Fruit fly (Drosophila melanogaster) Kc167 (cell line): ENCODE data around the gene RluA-1.

Experiments
- Myc ChIP-seq: fragments of >200 bp; optimal IDR thresholded peaks from 2 replicates; lab custom pipeline; 2017; ENCODE audit warnings: missing external identifiers
- Sin3A ChIP-seq: fragments of >200 bp; optimal IDR thresholded peaks from 2 replicates; lab custom pipeline; 2018; ENCODE audit warnings: missing external identifiers
- h ChIP-seq: fragments of >200 bp; optimal IDR thresholded peaks from 3 replicates; lab custom pipeline; 2018; ENCODE audit warnings: missing external identifiers
- insv ChIP-seq: fragments of >200 bp; optimal IDR thresholded peaks from 3 replicates; lab custom pipeline; 2018; ENCODE audit warnings: missing external identifiers
- psq ChIP-seq: fragments of >200 bp; optimal IDR thresholded peaks from 2 replicates; lab custom pipeline; 2017; ENCODE audit warnings: missing external identifiers
- ttk ChIP-seq: sonication (Bioruptor generic); optimal IDR thresholded peaks from 2 replicates; lab custom pipeline; 2017; ENCODE audit warnings: missing external identifiers

The RluA-1 gene

dm6 chr2L:10474268-10474678 is at the start of gene RluA-1:
Gene RluA-1, minus strand, starts transcription at chr2L:10474349.
- TF ChIP-seq Sin3A (lab: Kevin White, UChicago), result no peak
- TF ChIP-seq Myc, result no peak
- TF ChIP-seq psq (lab: Kevin White, UChicago), result no peak
- no peak for TF ChIP-seq insv (lab: Kevin White, UChicago)
- no peak for TF ChIP-seq ttk (lab: Kevin White, UChicago)
- no peak for TF ChIP-seq h (lab: Kevin White, UChicago)

DNA sequence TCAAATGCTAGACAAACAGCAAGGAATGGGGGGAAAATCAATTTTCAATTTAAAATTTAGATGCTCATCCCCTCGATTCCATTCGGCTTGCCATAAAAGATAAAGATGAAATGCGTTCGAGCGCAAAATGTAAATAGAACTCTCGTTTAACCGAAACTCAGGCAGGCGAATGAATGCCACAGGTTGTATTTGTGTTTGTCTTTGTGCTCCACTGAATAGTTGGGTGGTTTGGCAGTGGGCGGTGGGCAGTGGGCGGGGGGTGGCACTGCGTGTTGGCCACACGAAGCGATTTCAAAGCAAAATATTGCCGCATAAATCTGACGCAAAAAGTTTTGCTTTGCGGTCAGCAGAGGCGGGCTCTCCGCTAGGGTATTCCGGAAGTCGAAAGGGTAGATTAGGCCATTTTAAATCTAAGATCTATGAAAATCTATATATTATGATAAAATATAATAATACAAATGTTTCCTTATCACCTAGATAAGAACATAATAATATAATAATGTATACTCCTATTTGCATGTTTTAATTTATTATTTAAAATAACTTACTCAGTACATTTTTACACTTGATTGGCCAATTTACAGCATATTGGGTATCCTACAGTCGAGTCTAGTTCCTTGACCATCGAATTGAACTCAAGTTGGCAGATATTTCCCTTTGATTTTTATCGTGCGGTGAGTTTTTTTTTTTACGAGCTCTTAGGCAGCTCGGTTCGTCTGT is 48.2 kb upstream of the RluA-1 start:
- TF ChIP-seq Myc, result no peak
- no peak for TF ChIP-seq psq (lab: Kevin White, UChicago)
- TF ChIP-seq Sin3A (lab: Kevin White, UChicago), result no peak
- no peak for TF ChIP-seq insv (lab: Kevin White, UChicago)

DNA sequence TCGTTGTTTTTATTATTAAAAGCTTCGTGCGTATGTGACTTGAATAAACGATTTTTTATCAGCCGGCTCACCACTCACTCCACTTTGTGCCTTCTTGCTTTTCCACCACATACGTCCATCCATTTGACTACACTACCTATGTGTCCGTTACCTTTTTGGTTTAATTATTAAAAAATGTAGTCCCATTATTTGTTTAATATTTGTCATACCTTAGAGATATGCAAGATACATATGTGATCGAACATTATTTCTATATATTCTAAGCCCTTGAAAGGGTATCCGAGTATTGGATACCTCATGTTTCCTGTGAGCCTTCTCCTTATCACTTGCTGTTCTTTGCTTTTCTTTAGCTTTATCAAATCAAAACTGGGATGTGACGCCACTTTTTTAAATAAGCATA is 45.1 kb upstream of the RluA-1 start:
- TF ChIP-seq Myc (no peak), ttk (lab: Kevin White, UChicago) (no peak), psq (lab: Kevin White, UChicago) (no peak), h (lab: Kevin White, UChicago) (no peak), Sin3A (lab: Kevin White, UChicago) (no peak), insv (lab: Kevin White, UChicago) (no peak)

- TF ChIP-seq psq (lab: Kevin White, UChicago), result no peak
- no peak for TF ChIP-seq Sin3A (lab: Kevin White, UChicago)
- TF ChIP-seq ttk (lab: Kevin White, UChicago), result no peak
- no peak for TF ChIP-seq h (lab: Kevin White, UChicago)
These were observed 42.9 kb upstream of the RluA-1 start, which contains the start of the genes Fatp1 and Lrr47 for dm6 chr2L:10517085-10517484. Gene Fatp1, minus strand, starts transcription at chr2L:10517218. Gene Lrr47, plus strand, starts transcription at chr2L:10517335.

DNA sequence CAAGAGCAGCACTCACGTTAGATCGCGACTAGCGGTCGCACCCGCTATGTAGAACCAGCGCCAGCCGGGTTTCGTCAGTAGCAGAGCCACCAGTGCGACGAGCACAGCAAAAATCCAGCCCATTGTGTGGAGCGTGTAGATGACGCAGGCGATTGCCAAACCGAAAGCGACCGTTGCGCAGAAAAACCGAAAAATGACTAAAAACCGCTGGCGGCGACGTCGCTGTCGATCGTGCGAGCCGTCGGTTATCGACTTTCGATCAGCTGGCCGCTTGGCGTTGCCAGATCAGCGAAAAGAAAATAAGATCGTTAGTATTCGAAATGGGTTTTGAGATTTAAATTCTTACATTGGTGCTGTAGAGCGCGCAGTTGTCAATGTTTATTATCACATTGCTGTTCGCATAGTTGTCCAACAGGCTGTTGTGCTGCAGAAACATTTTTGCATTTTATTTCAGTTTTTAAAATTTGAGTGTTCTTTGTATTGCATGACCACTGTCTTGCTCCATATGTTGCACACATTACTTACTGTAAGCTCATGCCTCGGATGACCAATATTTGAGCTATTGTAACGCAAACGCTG is 42.4 kb upstream of the RluA-1 start:
- TF ChIP-seq Sin3A (lab: Kevin White, UChicago) (no peak), h (lab: Kevin White, UChicago) (no peak), Myc (no peak), psq (lab: Kevin White, UChicago) (no peak), insv (lab: Kevin White, UChicago) (no peak), ttk (lab: Kevin White, UChicago) (no peak)

DNA sequence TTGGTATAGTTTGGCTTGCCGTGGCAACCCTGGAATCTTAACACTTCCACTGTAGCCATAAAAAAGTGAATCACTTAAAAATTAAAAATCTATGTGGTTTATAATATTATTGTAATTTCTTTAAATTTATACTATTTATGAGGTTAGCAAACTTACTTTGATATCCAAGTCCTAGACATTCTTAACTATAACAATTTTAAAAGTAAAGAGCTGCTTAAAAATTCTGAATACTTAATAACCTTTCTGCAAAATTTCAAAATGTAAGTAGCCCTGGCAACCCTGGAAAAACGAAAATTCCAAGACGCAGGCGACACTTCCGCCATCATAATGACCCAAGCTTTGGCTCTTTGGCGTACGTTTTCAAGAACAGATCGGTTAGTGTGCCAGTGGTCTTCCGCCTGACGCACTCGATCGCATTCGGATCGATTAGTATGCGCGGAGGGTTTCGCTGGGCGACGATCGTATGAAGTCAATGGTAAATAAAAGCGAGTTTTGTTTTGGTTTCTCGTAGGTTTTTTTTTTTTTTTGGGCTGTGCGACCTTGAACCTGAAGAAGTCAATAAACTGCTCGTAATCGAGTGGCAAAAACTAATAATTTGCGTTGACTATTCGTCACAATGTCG is 41.5 kb upstream of the RluA-1 start:
- TF ChIP-seq ttk (lab: Kevin White, UChicago) (no peak), insv (lab: Kevin White, UChicago) (no peak)

dm6 chr2L:10514586-10515137 is 40.5 kb upstream of the RluA-1 start:
- TF ChIP-seq insv (lab: Kevin White, UChicago), result no peak
- no peak for TF ChIP-seq Myc
- no peak for TF ChIP-seq Sin3A (lab: Kevin White, UChicago)
- no peak for TF ChIP-seq ttk (lab: Kevin White, UChicago)

DNA sequence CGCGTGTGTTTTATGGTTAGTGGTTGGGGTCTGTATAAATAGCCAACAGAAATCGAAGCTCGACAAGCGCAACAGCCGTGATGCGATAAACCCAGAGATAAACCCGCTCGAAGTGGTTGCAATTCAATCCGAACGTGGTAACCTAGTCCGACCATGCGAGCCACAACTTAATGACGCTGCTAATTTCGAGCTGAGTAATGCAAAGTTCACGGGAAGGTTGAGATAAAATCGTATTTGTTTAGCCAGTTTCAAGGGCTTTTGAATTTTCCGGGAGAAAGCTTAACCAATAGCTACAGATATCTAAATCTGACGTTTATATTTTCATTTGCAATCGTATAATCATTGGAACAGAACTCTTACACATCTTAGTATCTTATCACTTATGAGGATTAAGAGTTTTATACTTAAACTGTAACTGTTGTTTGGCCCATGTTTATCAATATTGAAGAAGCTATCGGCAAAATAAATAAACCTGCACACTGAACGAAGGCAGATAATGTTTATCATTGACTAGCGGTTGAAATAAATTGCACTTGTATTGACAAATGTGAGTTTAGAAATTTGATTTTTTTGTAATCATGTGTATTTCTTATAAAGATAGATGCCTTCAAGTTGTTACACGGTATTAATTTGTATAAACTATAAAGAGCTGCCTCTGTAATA is 39.8 kb upstream of the RluA-1 start:
- no peak for TF ChIP-seq insv (lab: Kevin White, UChicago)
- TF ChIP-seq Myc, result no peak
- TF ChIP-seq h (lab: Kevin White, UChicago), result no peak
- TF ChIP-seq psq (lab: Kevin White, UChicago), result no peak

dm6 chr2L:10510843-10511242 is 36.7 kb upstream of the RluA-1 start:
- TF ChIP-seq Sin3A (lab: Kevin White, UChicago) (no peak), psq (lab: Kevin White, UChicago) (no peak), ttk (lab: Kevin White, UChicago) (no peak), h (lab: Kevin White, UChicago) (no peak), Myc (no peak), insv (lab: Kevin White, UChicago) (no peak)

dm6 chr2L:10510088-10510487 is 35.9 kb upstream of the RluA-1 start, which contains the start of gene CG7384:
Gene CG7384, minus strand, starts transcription at chr2L:10510453.
- TF ChIP-seq ttk (lab: Kevin White, UChicago) (no peak), h (lab: Kevin White, UChicago) (no peak), psq (lab: Kevin White, UChicago) (no peak), Sin3A (lab: Kevin White, UChicago) (no peak), Myc (no peak), insv (lab: Kevin White, UChicago) (no peak)

- TF ChIP-seq ttk (lab: Kevin White, UChicago) (no peak), h (lab: Kevin White, UChicago) (no peak), insv (lab: Kevin White, UChicago) (no peak), Myc (no peak), psq (lab: Kevin White, UChicago) (no peak), Sin3A (lab: Kevin White, UChicago) (no peak)
These were observed 32.6 kb upstream of the RluA-1 start, which contains the start of the genes Myo31DF and CG6094 for dm6 chr2L:10506557-10507252. Gene Myo31DF, minus strand, starts transcription at chr2L:10506779. Gene CG6094, plus strand, starts transcription at chr2L:10507081.
